Fruit fly (Drosophila melanogaster): ENCODE results near the gene CG13775.

CG13775 gene

dm6 chr2L:6950096-6950495, 6.7 kb downstream of the CG13775 start, which contains the start of the genes Gas41 and SA1 (continued):
- TF ChIP-seq CG7556 (GFP tag; optimal IDR thresholded peaks at IDR 0.05) (peak; percentile 78), Oli (tag; optimal IDR thresholded peaks at IDR 0.05) (peak; percentile 71), fd96Cb (tag; optimal IDR thresholded peaks at IDR 0.05) (peak; percentile 72), B-H2 (GFP tag; optimal IDR thresholded peaks at IDR 0.05) (peak; percentile 44), sens (GFP tag) (peak; percentile 89), fu2 (GFP tag; optimal IDR thresholded peaks at IDR 0.05) (peak; percentile 48), peb (GFP tag; IDR thresholded peaks at IDR 0.05) (peak; percentile 64), sc (optimal IDR thresholded peaks at IDR 0.05) (no peak), sc (GFP tag; optimal IDR thresholded peaks at IDR 0.05) (peak; percentile 84), scrt (GFP tag; optimal IDR thresholded peaks at IDR 0.05) (peak; percentile 65), Opbp (GFP tag; IDR thresholded peaks at IDR 0.05; ENCODE audit: partially characterized antibody) (0 out of 3 replicates have a peak, but pooled peaks have one; percentile 42), CG3847 (GFP tag; IDR thresholded peaks at IDR 0.05) (no peak), CG7745 (tag; optimal IDR thresholded peaks at IDR 0.05) (peak; percentile 74), cad (GFP tag; optimal IDR thresholded peaks at IDR 0.05) (no peak), CG8944 (GFP tag; optimal IDR thresholded peaks at IDR 0.05) (no peak), CG14860 (GFP tag; IDR thresholded peaks at IDR 0.05; ENCODE audit: partially characterized antibody) (peak; percentile 44; the same call in 1 of the 3 replicates), CG18262 (tag; optimal IDR thresholded peaks at IDR 0.05) (peak; percentile 92), lbe (GFP tag; optimal IDR thresholded peaks at IDR 0.05) (peak; percentile 82), dysf (GFP tag; IDR thresholded peaks at IDR 0.05) (no peak), CG13123 (GFP tag; optimal IDR thresholded peaks at IDR 0.05) (peak; percentile 15), CG5953 (GFP tag; IDR thresholded peaks at IDR 0.05) (no peak), CG2120 (GFP tag; optimal IDR thresholded peaks at IDR 0.05) (peak; percentile 90), twi (tag; optimal IDR thresholded peaks at IDR 0.05) (peak; percentile 68), pzg (GFP tag; optimal IDR thresholded peaks at IDR 0.05) (peak; percentile 56), Eip74EF (GFP tag; optimal IDR thresholded peaks at IDR 0.05) (no peak), CG34422 (GFP tag; IDR thresholded peaks at IDR 0.05) (peak; percentile 95), CG11085 (GFP tag; IDR thresholded peaks at IDR 0.05) (peak; percentile 89), aop (GFP tag; IDR thresholded peaks at IDR 0.05) (no peak), CG9609 (GFP tag; optimal IDR thresholded peaks at IDR 0.05) (peak; percentile 47), Antp (GFP tag; optimal IDR thresholded peaks at IDR 0.05) (peak; percentile 18), Chrac-16 (GFP tag; optimal IDR thresholded peaks at IDR 0.05) (peak; percentile 93), Atf3 (GFP tag; optimal IDR thresholded peaks at IDR 0.05) (no peak), CG13424 (tag; optimal IDR thresholded peaks at IDR 0.05) (peak; percentile 96), Max (GFP tag; optimal IDR thresholded peaks at IDR 0.05) (no peak), CG2202 (tag; optimal IDR thresholded peaks at IDR 0.05) (peak; percentile 81), jigr1 (GFP tag; IDR thresholded peaks at IDR 0.05) (peak; percentile 28; the same call in 1 of the 3 replicates), C15 (GFP tag; IDR thresholded peaks at IDR 0.05) (peak; percentile 65; the same call in 1 of the 3 replicates), Adf1 (GFP tag; IDR thresholded peaks at IDR 0.05) (peak; percentile 34), B-H1 (GFP tag; IDR thresholded peaks at IDR 0.05) (peak; percentile 86), exex (tag; optimal IDR thresholded peaks at IDR 0.05) (no peak), CG30403 (GFP tag; optimal IDR thresholded peaks at IDR 0.05) (peak; percentile 95), CG34224 (GFP tag; IDR thresholded peaks at IDR 0.05; ENCODE audit: partially characterized antibody) (peak; percentile 78), Atf-2 (GFP tag; optimal IDR thresholded peaks at IDR 0.05) (no peak), disco-r (GFP tag; optimal IDR thresholded peaks at IDR 0.05) (peak; percentile 30)

Data from whole organism, embryonic.